Worm (Caenorhabditis elegans): ENCODE results near the gene ccd-5.

The ccd-5 gene

ce11 chrX:2527877-2528276, 44.6 kb downstream of the ccd-5 start (continued):
- TF ChIP-seq ZK546.5 (tag; optimal IDR thresholded peaks at IDR 0.05) (no peak), lin-15B (tag; optimal IDR thresholded peaks at IDR 0.05) (no peak), lin-39 (tag; optimal IDR thresholded peaks at IDR 0.05) (no peak), elt-3 (tag; optimal IDR thresholded peaks at IDR 0.05) (no peak), elt-1 (tag; optimal IDR thresholded peaks at IDR 0.05) (no peak), nhr-67 (tag; optimal IDR thresholded peaks at IDR 0.05) (no peak), mml-1 (tag; optimal IDR thresholded peaks at IDR 0.05) (no peak), egl-27 (tag; optimal IDR thresholded peaks at IDR 0.05) (no peak), ztf-4 (tag; optimal IDR thresholded peaks at IDR 0.05) (peak; percentile 2), fos-1 (tag; optimal IDR thresholded peaks at IDR 0.05) (no peak)

- no peak for TF ChIP-seq mdl-1 (tag; optimal IDR thresholded peaks at IDR 0.05)
- no peak for TF ChIP-seq elt-1 (tag; optimal IDR thresholded peaks at IDR 0.05)
- no peak for TF ChIP-seq lin-15B (tag; optimal IDR thresholded peaks at IDR 0.05)
- TF ChIP-seq elt-2 (tag; optimal IDR thresholded peaks at IDR 0.05) = no peak
- no peak for TF ChIP-seq daf-12 (tag; optimal IDR thresholded peaks at IDR 0.05)
- no peak for TF ChIP-seq nfya-1 (tag; optimal IDR thresholded peaks at IDR 0.05; ENCODE audit: insufficient read depth)
- TF ChIP-seq ZK546.5 (tag; optimal IDR thresholded peaks at IDR 0.05) = no peak
- TF ChIP-seq mml-1 (tag; optimal IDR thresholded peaks at IDR 0.05) = no peak
- no peak for TF ChIP-seq ceh-82 (tag; optimal IDR thresholded peaks at IDR 0.05)
Observed at ce11 chrX:2527194-2527593, 45.3 kb downstream of the ccd-5 start.

ce11 chrX:2526078-2526477, 46.4 kb downstream of the ccd-5 start:
- TF ChIP-seq unc-62 (GFP tag; optimal IDR thresholded peaks at IDR 0.05) (no peak), nhr-237 (tag; optimal IDR thresholded peaks at IDR 0.05) (no peak), ceh-16 (tag; optimal IDR thresholded peaks at IDR 0.05) (no peak), nhr-11 (tag; optimal IDR thresholded peaks at IDR 0.05) (no peak), ztf-4 (tag; optimal IDR thresholded peaks at IDR 0.05) (no peak), egl-5 (tag; optimal IDR thresholded peaks at IDR 0.05) (no peak), hmg-11 (tag; optimal IDR thresholded peaks at IDR 0.05) (no peak), nhr-12 (tag; optimal IDR thresholded peaks at IDR 0.05) (no peak), fkh-2 (tag; optimal IDR thresholded peaks at IDR 0.05) (no peak), egl-27 (tag; optimal IDR thresholded peaks at IDR 0.05) (no peak)

- no peak for TF ChIP-seq fkh-2 (tag; optimal IDR thresholded peaks at IDR 0.05)
- TF ChIP-seq lsy-12 (tag; optimal IDR thresholded peaks at IDR 0.05) = no peak
- TF ChIP-seq nfya-1 (tag; optimal IDR thresholded peaks at IDR 0.05; ENCODE audit: insufficient read depth) = no peak
- TF ChIP-seq eor-1 (tag; optimal IDR thresholded peaks at IDR 0.05) = no peak
- TF ChIP-seq ceh-9 (tag; optimal IDR thresholded peaks at IDR 0.05) = no peak
- TF ChIP-seq elt-3 (tag; optimal IDR thresholded peaks at IDR 0.05) = no peak
- no peak for TF ChIP-seq nhr-67 (tag; optimal IDR thresholded peaks at IDR 0.05)
- TF ChIP-seq tbx-2 (tag; optimal IDR thresholded peaks at IDR 0.05) = no peak
- TF ChIP-seq sea-2 (GFP tag; optimal IDR thresholded peaks at IDR 0.05) = no peak
- TF ChIP-seq unc-62 (GFP tag; optimal IDR thresholded peaks at IDR 0.05) = no peak
Observed at ce11 chrX:2522658-2523057, 49.8 kb downstream of the ccd-5 start.

- TF ChIP-seq nhr-25 (tag; optimal IDR thresholded peaks at IDR 0.05) (no peak), elt-2 (tag; optimal IDR thresholded peaks at IDR 0.05) (no peak), nhr-28 (tag; optimal IDR thresholded peaks at IDR 0.05) (no peak), ceh-16 (tag; optimal IDR thresholded peaks at IDR 0.05) (no peak), fos-1 (tag; optimal IDR thresholded peaks at IDR 0.05) (no peak)
Observed at ce11 chrX:2520461-2520860, 52.0 kb downstream of the ccd-5 start.

ce11 chrX:2516949-2517696, 55.3 kb downstream of the ccd-5 start:
- no peak for TF ChIP-seq skn-1 (tag; optimal IDR thresholded peaks at IDR 0.05)
- TF ChIP-seq nhr-25 (tag; optimal IDR thresholded peaks at IDR 0.05) = no peak
- TF ChIP-seq lsy-12 (tag; optimal IDR thresholded peaks at IDR 0.05) = no peak
- TF ChIP-seq tbx-2 (tag; optimal IDR thresholded peaks at IDR 0.05) = no peak
- TF ChIP-seq fkh-2 (tag; optimal IDR thresholded peaks at IDR 0.05) = no peak
- no peak for TF ChIP-seq mml-1 (tag; optimal IDR thresholded peaks at IDR 0.05)
- TF ChIP-seq elt-2 (tag; optimal IDR thresholded peaks at IDR 0.05) = no peak
- no peak for TF ChIP-seq lin-15B (tag; optimal IDR thresholded peaks at IDR 0.05)
- no peak for TF ChIP-seq nhr-77 (tag; optimal IDR thresholded peaks at IDR 0.05)
- no peak for TF ChIP-seq ztf-4 (tag; optimal IDR thresholded peaks at IDR 0.05)
- TF ChIP-seq lin-39 (tag; optimal IDR thresholded peaks at IDR 0.05) = no peak
- no peak for TF ChIP-seq jun-1 (tag; optimal IDR thresholded peaks at IDR 0.05)
- TF ChIP-seq pha-4 (tag; optimal IDR thresholded peaks at IDR 0.05) = no peak
- no peak for TF ChIP-seq elt-1 (tag; optimal IDR thresholded peaks at IDR 0.05)
- no peak for TF ChIP-seq nhr-76 (tag; optimal IDR thresholded peaks at IDR 0.05)
- no peak for TF ChIP-seq fos-1 (tag; optimal IDR thresholded peaks at IDR 0.05)
- no peak for TF ChIP-seq unc-39 (tag; optimal IDR thresholded peaks at IDR 0.05)
- TF ChIP-seq egl-5 (tag; optimal IDR thresholded peaks at IDR 0.05) = no peak
- no peak for TF ChIP-seq daf-12 (tag; optimal IDR thresholded peaks at IDR 0.05)

All from whole organism, L3 larva.